Fruit fly (Drosophila melanogaster) whole organism, embryonic: ENCODE measurements around the gene CG6481.
A peak's percentile ranks its signal among the peaks of the same experiment; 100 is the strongest.

Experiments used
- Asciz ChIP-seq: fragments of 200-800 bp; sonication (Bioruptor generic); optimal IDR thresholded peaks from 2 replicates; lab custom pipeline; 2017; ENCODE audit warnings: missing biosample characterization, mild to moderate bottlenecking, missing genetic modification characterization, missing genetic modification reagents
- CG1024 ChIP-seq: fragments of 200-800 bp; sonication (Bioruptor generic); IDR thresholded peaks from 2 replicates; pipeline ENCODE4 v1.3.6; 2022; ENCODE audit warnings: missing biosample characterization, missing genetic modification characterization
- CG11560 ChIP-seq: fragments of 200-800 bp; sonication (Bioruptor generic); IDR thresholded peaks from 3 replicates; pipeline ENCODE4 v1.3.6; 2022; ENCODE audit warnings: missing biosample characterization, missing genetic modification characterization
- CG12659 ChIP-seq: fragments of 200-800 bp; sonication (Bioruptor generic); optimal IDR thresholded peaks from 3 replicates; lab custom pipeline; 2017; ENCODE audit warnings: mild to moderate bottlenecking, missing biosample characterization, missing genetic modification reagents, missing genetic modification characterization
- CG13123 ChIP-seq: fragments of 200-800 bp; sonication (Bioruptor generic); optimal IDR thresholded peaks from 2 replicates; lab custom pipeline; 2016; ENCODE audit warnings: missing biosample characterization, missing genetic modification characterization
- CG14441 ChIP-seq: fragments of 200-800 bp; sonication (Bioruptor generic); IDR thresholded peaks from 2 replicates; pipeline ENCODE4 v1.3.6; 2022; ENCODE audit warnings: missing biosample characterization, missing genetic modification characterization
- CG14667 ChIP-seq: fragments of 200-800 bp; sonication (Bioruptor generic); IDR thresholded peaks from 2 replicates; pipeline ENCODE4 v1.3.6; 2022; ENCODE audit warnings: missing biosample characterization, missing genetic modification characterization
- CG15696 ChIP-seq: fragments of 200-800 bp; sonication (Bioruptor generic); optimal IDR thresholded peaks from 2 replicates; lab custom pipeline; 2019; ENCODE audit warnings: missing biosample characterization, mild to moderate bottlenecking, missing genetic modification characterization, moderate library complexity
- CG18476 ChIP-seq: fragments of 200-800 bp; sonication (Bioruptor generic); optimal IDR thresholded peaks from 2 replicates; lab custom pipeline; 2016; ENCODE audit warnings: missing biosample characterization, mild to moderate bottlenecking, missing genetic modification characterization
- CG2199 ChIP-seq: fragments of 200-800 bp; sonication (Bioruptor generic); IDR thresholded peaks from 3 replicates; pipeline ENCODE4 v1.3.6; 2022; ENCODE audit warnings: missing biosample characterization, missing genetic modification characterization
- CG32532 ChIP-seq: fragments of 200-800 bp; sonication (Bioruptor generic); IDR thresholded peaks from 2 replicates; pipeline ENCODE4 v1.3.6; 2022; ENCODE audit warnings: missing biosample characterization, missing genetic modification characterization
- CG34376 ChIP-seq: fragments of 200-800 bp; sonication (Bioruptor generic); optimal IDR thresholded peaks from 2 replicates; lab custom pipeline; 2018; ENCODE audit warnings: missing biosample characterization, mild to moderate bottlenecking, missing genetic modification characterization
- CG4707 ChIP-seq: fragments of 200-800 bp; sonication (Bioruptor generic); optimal IDR thresholded peaks from 2 replicates; lab custom pipeline; 2018; ENCODE audit warnings: missing biosample characterization, mild to moderate bottlenecking, missing genetic modification characterization, moderate library complexity
- CG4820 ChIP-seq: fragments of 200-800 bp; sonication (Bioruptor generic); optimal IDR thresholded peaks from 3 replicates; lab custom pipeline; 2016; ENCODE audit warnings: missing biosample characterization, missing genetic modification characterization
- CG5245 ChIP-seq: fragments of 200-800 bp; sonication (Bioruptor generic); optimal IDR thresholded peaks from 3 replicates; lab custom pipeline; 2016; ENCODE audit warnings: missing biosample characterization, missing genetic modification characterization
- CG6854 ChIP-seq: fragments of 200-800 bp; sonication (Bioruptor generic); optimal IDR thresholded peaks from 3 replicates; lab custom pipeline; 2017; ENCODE audit warnings: missing biosample characterization, mild to moderate bottlenecking, missing genetic modification characterization
- CHES-1-like ChIP-seq: fragments of 200-800 bp; sonication (Bioruptor generic); optimal IDR thresholded peaks from 2 replicates; lab custom pipeline; 2016; ENCODE audit warnings: missing biosample characterization, missing genetic modification characterization
- D ChIP-seq, 2 experiments: fragments of 200-800 bp in 1 of 2; fragments of >200 bp in 1 of 2; sonication (Bioruptor generic) in 1 of 2; optimal IDR thresholded peaks; 2 replicates in 1 of 2; 3 replicates in 1 of 2; lab custom pipeline; 2017; ENCODE audit warnings: mild to moderate bottlenecking in 1 of 2, missing biosample characterization in 1 of 2, missing genetic modification characterization in 1 of 2, missing genetic modification reagents in 1 of 2
- Dek ChIP-seq: fragments of 200-800 bp; sonication (Bioruptor generic); optimal IDR thresholded peaks from 3 replicates; lab custom pipeline; 2019; ENCODE audit warnings: missing biosample characterization, mild to moderate bottlenecking, missing genetic modification characterization, moderate library complexity
- Doc2 ChIP-seq: fragments of 200-800 bp; sonication (Bioruptor generic); IDR thresholded peaks from 2 replicates; pipeline ENCODE4 v1.3.6; 2022; ENCODE audit warnings: missing biosample characterization, missing genetic modification characterization
- Ets65A ChIP-seq: fragments of 200-800 bp; sonication (Bioruptor generic); peaks from one replicate; lab custom pipeline; 2016; ENCODE audit warnings: missing biosample characterization, missing genetic modification characterization
- GATAe ChIP-seq: fragments of 200-800 bp; sonication (Bioruptor generic); conservative IDR thresholded peaks from 2 replicates; pipeline ENCODE4 v1.3.6; 2022; ENCODE audit warnings: missing biosample characterization, missing genetic modification characterization
- MBD-R2 ChIP-seq: fragments of 200-800 bp; sonication (Bioruptor generic); IDR thresholded peaks from 2 replicates; pipeline ENCODE4 v1.3.6; 2022; ENCODE audit warnings: missing biosample characterization, missing genetic modification characterization
- Med ChIP-seq: fragments of 200-800 bp; sonication (Bioruptor generic); peaks from one replicate; lab custom pipeline; 2016; ENCODE audit warnings: missing biosample characterization, missing genetic modification characterization, mild to moderate bottlenecking, inconsistent platforms, moderate library complexity
- NC2α ChIP-seq: fragments of 200-800 bp; sonication (Bioruptor generic); optimal IDR thresholded peaks from 2 replicates; lab custom pipeline; 2016; ENCODE audit warnings: missing biosample characterization, missing genetic modification characterization
- Neu2 ChIP-seq: fragments of 200-800 bp; sonication (Bioruptor generic); optimal IDR thresholded peaks from 3 replicates; lab custom pipeline; 2016; ENCODE audit warnings: missing biosample characterization, missing genetic modification characterization, borderline replicate concordance
- Side ChIP-seq: fragments of 200-800 bp; sonication (Bioruptor generic); optimal IDR thresholded peaks from 2 replicates; lab custom pipeline; 2016; ENCODE audit warnings: missing biosample characterization, missing genetic modification characterization
- Six4 ChIP-seq: fragments of 200-800 bp; sonication (Bioruptor generic); optimal IDR thresholded peaks from 2 replicates; lab custom pipeline; 2016; ENCODE audit warnings: missing biosample characterization, missing genetic modification characterization
- Sry-β ChIP-seq: fragments of 200-800 bp; sonication (Bioruptor generic); optimal IDR thresholded peaks from 2 replicates; lab custom pipeline; 2018; ENCODE audit warnings: missing biosample characterization, mild to moderate bottlenecking, missing genetic modification characterization, moderate library complexity
- az2 ChIP-seq: fragments of 200-800 bp; sonication (Bioruptor generic); optimal IDR thresholded peaks from 3 replicates; lab custom pipeline; 2016; ENCODE audit warnings: missing biosample characterization, missing genetic modification characterization
- bbx ChIP-seq: fragments of 200-800 bp; sonication (Bioruptor generic); IDR thresholded peaks from 2 replicates; pipeline ENCODE4 v1.3.6; 2022; ENCODE audit warnings: missing biosample characterization, missing genetic modification characterization; ENCODE audit not compliant: partially characterized antibody
- cas ChIP-seq: fragments of 200-800 bp; sonication (Bioruptor generic); IDR thresholded peaks from 2 replicates; pipeline ENCODE4 v1.3.6; 2022; ENCODE audit warnings: missing biosample characterization, missing genetic modification characterization
- cato ChIP-seq: fragments of 200-800 bp; sonication (Bioruptor generic); optimal IDR thresholded peaks from 2 replicates; lab custom pipeline; 2016; ENCODE audit warnings: missing biosample characterization, missing genetic modification characterization, borderline replicate concordance
- da ChIP-seq: fragments of 200-800 bp; sonication (Bioruptor generic); optimal IDR thresholded peaks from 2 replicates; lab custom pipeline; 2016; ENCODE audit warnings: missing biosample characterization, missing genetic modification characterization
- eve ChIP-seq, 2 experiments: fragments of >200 bp; optimal IDR thresholded peaks; 2 replicates each; lab custom pipeline; 2017; ENCODE audit warnings: missing biosample characterization in 2 of 2, missing genetic modification characterization in 2 of 2
- fru ChIP-seq: fragments of >200 bp; optimal IDR thresholded peaks from 2 replicates; lab custom pipeline; 2017
- fu2 ChIP-seq: fragments of 200-800 bp; sonication (Bioruptor generic); optimal IDR thresholded peaks from 2 replicates; lab custom pipeline; 2016; ENCODE audit warnings: missing biosample characterization, missing genetic modification characterization
- gcm2 ChIP-seq: fragments of 200-800 bp; sonication (Bioruptor generic); optimal IDR thresholded peaks from 2 replicates; lab custom pipeline; 2016; ENCODE audit warnings: missing biosample characterization, missing genetic modification characterization
- hkb ChIP-seq, 2 experiments: fragments of 200-800 bp in 1 of 2; fragments of >200 bp in 1 of 2; sonication (Bioruptor generic) in 1 of 2; IDR thresholded peaks in 1 of 2; optimal IDR thresholded peaks in 1 of 2; 2 replicates each; pipeline versions ENCODE4 v1.3.6 to Lab custom; 2017 to 2022; ENCODE audit warnings: missing biosample characterization in 1 of 2, missing genetic modification characterization in 1 of 2
- jumu ChIP-seq: fragments of 200-800 bp; sonication (Bioruptor generic); optimal IDR thresholded peaks from 3 replicates; lab custom pipeline; 2016; ENCODE audit warnings: missing biosample characterization, missing genetic modification characterization
- sob ChIP-seq: fragments of 200-800 bp; sonication (Bioruptor generic); IDR thresholded peaks from 2 replicates; pipeline ENCODE4 v1.3.6; 2022; ENCODE audit warnings: missing biosample characterization, missing genetic modification characterization
- tgo ChIP-seq: fragments of 200-800 bp; sonication (Bioruptor generic); IDR thresholded peaks from 3 replicates; pipeline ENCODE4 v1.3.6; 2022; ENCODE audit warnings: missing biosample characterization, missing genetic modification characterization
- trh ChIP-seq: fragments of 200-800 bp; sonication (Bioruptor generic); optimal IDR thresholded peaks from 2 replicates; lab custom pipeline; 2016; ENCODE audit warnings: missing biosample characterization, missing genetic modification characterization
- tup ChIP-seq: fragments of 200-800 bp; sonication (Bioruptor generic); optimal IDR thresholded peaks from 2 replicates; lab custom pipeline; 2016; ENCODE audit warnings: missing biosample characterization, mild to moderate bottlenecking, missing genetic modification characterization, moderate library complexity
- tx ChIP-seq: fragments of 200-800 bp; sonication (Bioruptor generic); optimal IDR thresholded peaks from 2 replicates; lab custom pipeline; 2016; ENCODE audit warnings: missing biosample characterization, missing genetic modification characterization
- unpg ChIP-seq: fragments of 200-800 bp; sonication (Bioruptor generic); optimal IDR thresholded peaks from 3 replicates; lab custom pipeline; 2018; ENCODE audit warnings: missing biosample characterization, mild to moderate bottlenecking, missing genetic modification characterization, moderate library complexity
- vnd ChIP-seq: fragments of 200-800 bp; sonication (Bioruptor generic); IDR thresholded peaks from 3 replicates; pipeline ENCODE4 v1.3.6; 2022; ENCODE audit warnings: missing biosample characterization, missing genetic modification characterization; ENCODE audit not compliant: partially characterized antibody
- wek ChIP-seq: fragments of 200-800 bp; sonication (Bioruptor generic); optimal IDR thresholded peaks from 3 replicates; lab custom pipeline; 2018; ENCODE audit warnings: missing biosample characterization, mild to moderate bottlenecking, missing genetic modification characterization, moderate library complexity

Gene CG6481

DNA sequence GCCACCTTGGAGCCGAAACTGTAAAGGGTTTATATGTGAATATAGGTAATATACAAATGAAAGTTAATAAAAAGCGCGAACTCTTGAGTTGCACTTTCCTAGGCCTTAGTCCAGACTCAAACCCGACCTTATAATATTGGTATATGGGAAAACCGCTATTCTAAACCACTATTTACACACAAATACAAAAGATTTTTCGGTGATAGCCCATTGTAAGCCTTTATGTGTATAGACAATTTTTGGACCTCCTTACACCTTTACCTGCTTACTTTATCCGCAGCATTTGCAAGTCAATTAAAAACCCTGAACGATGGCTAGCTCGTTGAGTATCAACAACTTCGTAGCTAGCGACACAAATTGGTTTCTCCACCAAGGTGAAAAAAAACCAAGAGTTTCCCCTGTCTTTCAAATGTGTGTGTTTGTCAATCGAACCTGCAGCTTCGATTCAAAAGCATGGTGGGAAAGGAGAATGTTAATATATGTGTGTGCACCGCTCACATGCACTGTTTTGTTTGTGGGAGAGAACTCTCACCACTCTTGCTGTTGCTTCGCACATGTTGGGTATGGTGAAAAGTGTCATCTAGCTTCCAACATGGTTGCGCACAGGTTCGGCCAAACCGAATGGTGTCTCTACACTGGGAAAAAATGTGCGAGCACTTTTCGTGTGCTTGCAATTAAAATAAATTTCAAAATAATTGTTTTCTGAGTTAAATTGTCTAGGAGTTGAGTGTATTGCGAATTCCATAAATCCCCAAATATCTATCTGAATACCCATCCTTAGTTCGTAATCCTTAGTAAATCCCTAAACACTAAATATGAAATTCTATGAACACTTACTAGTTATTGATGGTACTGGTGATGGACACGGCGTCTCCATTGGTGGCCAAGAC lies 15.4 kb downstream of the CG6481 start (continued):
- TF ChIP-seq MBD-R2 (peak; percentile 53; the same call in 1 of the 2 replicates), cas (peak; percentile 40; the same call in 1 of the 2 replicates), hkb (optimal IDR thresholded peaks at IDR 0.05; lab: Kevin White, UChicago) (no peak), hkb (GFP tag; IDR thresholded peaks at IDR 0.05; lab: Robert Waterston, UW) (peak; percentile 95), Six4 (GFP tag; lab: Kevin White, UChicago) (peak; percentile 79), CG11560 (tag; lab: Robert Waterston, UW) (no peak; the same call in 2 of the 3 replicates), Sry-β (no peak), tgo (GFP tag; lab: Robert Waterston, UW) (peak; percentile 79; the same call in 2 of the 3 replicates), D (optimal IDR thresholded peaks at IDR 0.05; lab: Kevin White, UChicago) (no peak), D (GFP tag; optimal IDR thresholded peaks at IDR 0.05; lab: Kevin White, UChicago) (peak; percentile 72), eve (GFP tag; optimal IDR thresholded peaks at IDR 0.05; lab: Kevin White, UChicago) (no peak), Med (GFP tag; lab: Kevin White, UChicago) (peak; percentile 97), fru (no peak), CG15696 (tag; lab: Kevin White, UChicago) (peak; percentile 9), CG5245 (GFP tag; lab: Kevin White, UChicago) (peak; percentile 74), tup (GFP tag; lab: Kevin White, UChicago) (peak; percentile 16), CG12659 (GFP tag; lab: Kevin White, UChicago) (peak; percentile 60), unpg (GFP tag; lab: Kevin White, UChicago) (peak; percentile 82), Doc2 (GFP tag; lab: Robert Waterston, UW) (no peak), CG34376 (GFP tag; lab: Kevin White, UChicago) (no peak), cato (GFP tag; lab: Kevin White, UChicago) (peak; percentile 62), az2 (peak; percentile 79), sob (GFP tag; lab: Robert Waterston, UW) (peak; percentile 81), wek (GFP tag; lab: Kevin White, UChicago) (peak; percentile 41), jumu (GFP tag; lab: Kevin White, UChicago) (peak; percentile 65), Ets65A (GFP tag; lab: Kevin White, UChicago) (peak; percentile 89), fu2 (GFP tag; lab: Kevin White, UChicago) (peak; percentile 46), CG4820 (GFP tag; lab: Kevin White, UChicago) (peak; percentile 80), GATAe (no peak; the same call in 1 of the 2 replicates), Neu2 (GFP tag; lab: Kevin White, UChicago) (no peak), CG32532 (GFP tag; lab: Robert Waterston, UW) (peak; percentile 85), CG14441 (GFP tag; lab: Robert Waterston, UW) (peak; percentile 84), Side (GFP tag; lab: Kevin White, UChicago) (peak; percentile 75), vnd (GFP tag; lab: Robert Waterston, UW) (no peak), CHES-1-like (GFP tag; lab: Kevin White, UChicago) (peak; percentile 62), CG14667 (GFP tag; lab: Robert Waterston, UW) (0 out of 2 replicates have a peak, but pooled peaks have one; percentile 43), da (GFP tag; lab: Kevin White, UChicago) (peak; percentile 25), CG4707 (peak; percentile 48), CG6854 (GFP tag; lab: Kevin White, UChicago) (peak; percentile 67), gcm2 (peak; percentile 46), NC2α (GFP tag; lab: Kevin White, UChicago) (peak; percentile 34), CG2199 (GFP tag; lab: Robert Waterston, UW) (peak; percentile 77), CG13123 (peak; percentile 60), tx (GFP tag; lab: Kevin White, UChicago) (peak; percentile 71), trh (no peak), CG1024 (peak; percentile 74), CG18476 (GFP tag; lab: Kevin White, UChicago) (peak; percentile 74), Dek (tag; lab: Kevin White, UChicago) (peak; percentile 28), bbx (GFP tag; lab: Robert Waterston, UW) (no peak), Asciz (GFP tag; lab: Kevin White, UChicago) (no peak)
